Fruit fly (Drosophila melanogaster) whole organism, adult: Measurements from ENCODE around the gene CG43251.

ENCODE experiments used
- CG11617 ChIP-seq: fragments of 200-800 bp; sonication (Bioruptor generic); optimal IDR thresholded peaks from 2 replicates; lab custom pipeline; 2017; ENCODE audit warnings: mild to moderate bottlenecking, missing biosample characterization, missing genetic modification reagents, missing genetic modification characterization
- CG14711 ChIP-seq: fragments of 200-800 bp; sonication (Bioruptor generic); optimal IDR thresholded peaks from 2 replicates; lab custom pipeline; 2018; ENCODE audit warnings: missing biosample characterization, mild to moderate bottlenecking, missing genetic modification characterization, moderate library complexity
- CG1620 ChIP-seq: fragments of 200-800 bp; sonication (Bioruptor generic); optimal IDR thresholded peaks from 2 replicates; lab custom pipeline; 2016; ENCODE audit warnings: missing biosample characterization, missing genetic modification characterization
- CG33017 ChIP-seq: fragments of 200-800 bp; sonication (Bioruptor generic); optimal IDR thresholded peaks from 2 replicates; lab custom pipeline; 2018; ENCODE audit warnings: missing biosample characterization, mild to moderate bottlenecking, missing genetic modification characterization, moderate library complexity
- CG7045 ChIP-seq: fragments of 200-800 bp; sonication (Bioruptor generic); optimal IDR thresholded peaks from 2 replicates; lab custom pipeline; 2017; ENCODE audit warnings: missing biosample characterization, mild to moderate bottlenecking, missing genetic modification characterization
- CG7101 ChIP-seq: fragments of 200-800 bp; sonication (Bioruptor generic); optimal IDR thresholded peaks from 2 replicates; lab custom pipeline; 2018; ENCODE audit warnings: missing biosample characterization, mild to moderate bottlenecking, missing genetic modification characterization, moderate library complexity
- Clk ChIP-seq: fragments of 200-800 bp; sonication (Bioruptor generic); optimal IDR thresholded peaks from 2 replicates; lab custom pipeline; 2017; ENCODE audit warnings: missing biosample characterization, missing genetic modification characterization
- Crg-1 ChIP-seq: fragments of 200-800 bp; sonication (Bioruptor generic); optimal IDR thresholded peaks from 2 replicates; lab custom pipeline; 2016; ENCODE audit warnings: missing biosample characterization, missing genetic modification characterization
- Mnt ChIP-seq: fragments of 200-800 bp; sonication (Bioruptor generic); optimal IDR thresholded peaks from 2 replicates; lab custom pipeline; 2016; ENCODE audit warnings: missing biosample characterization, mild to moderate bottlenecking, missing genetic modification characterization
- bab1 ChIP-seq: fragments of 200-800 bp; sonication (Bioruptor generic); optimal IDR thresholded peaks from 3 replicates; lab custom pipeline; 2019; ENCODE audit warnings: missing biosample characterization, mild to moderate bottlenecking, missing genetic modification characterization, moderate library complexity
- cic ChIP-seq: fragments of 200-800 bp; sonication (Bioruptor generic); optimal IDR thresholded peaks from 2 replicates; lab custom pipeline; 2017; ENCODE audit warnings: missing biosample characterization, mild to moderate bottlenecking, missing genetic modification characterization, moderate library complexity
- cnc ChIP-seq, 2 experiments: fragments of >200 bp; optimal IDR thresholded peaks; 2 replicates each; lab custom pipeline; 2017
- pad ChIP-seq: fragments of 200-800 bp; sonication (Bioruptor generic); optimal IDR thresholded peaks from 3 replicates; lab custom pipeline; 2017; ENCODE audit warnings: missing biosample characterization, missing genetic modification characterization, mild to moderate bottlenecking, moderate library complexity, missing genetic modification reagents
- tj ChIP-seq: fragments of 200-800 bp; sonication (Bioruptor generic); optimal IDR thresholded peaks from 3 replicates; lab custom pipeline; 2017; ENCODE audit warnings: missing biosample characterization, mild to moderate bottlenecking, missing genetic modification characterization, moderate library complexity

CG43251 gene

DNA sequence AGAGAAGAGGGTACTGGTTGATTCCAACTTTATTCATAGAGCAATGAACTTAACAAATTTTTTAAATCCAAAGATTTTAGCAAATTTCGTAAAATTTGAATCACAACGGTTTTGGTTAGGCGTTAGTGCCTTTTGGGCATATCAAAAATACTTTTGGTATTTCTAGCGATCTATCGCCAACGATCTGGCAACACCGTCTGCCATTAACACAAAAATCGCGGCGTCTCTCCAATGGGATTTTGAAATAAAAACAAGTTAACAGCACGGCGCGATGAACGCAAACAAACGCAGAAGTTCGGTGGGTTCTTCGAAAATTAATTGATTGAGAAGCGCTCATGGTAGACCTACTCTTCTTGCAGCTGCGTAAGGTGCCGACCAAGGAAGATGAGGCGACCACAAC lies 41.5 kb downstream of the CG43251 start, which contains the start of gene Spc105R:
Spc105R (plus strand) TSS at position 203 of the 400 bp plus-strand sequence.
- TF ChIP-seq CG7101 (tag; lab: Kevin White, UChicago), result no peak
- TF ChIP-seq Mnt (GFP tag; lab: Kevin White, UChicago), result no peak
- TF ChIP-seq CG7045, result no peak
- no peak for TF ChIP-seq CG33017 (tag; lab: Kevin White, UChicago)
- TF ChIP-seq CG1620 (GFP tag; lab: Kevin White, UChicago), result no peak
- TF ChIP-seq Clk, result no peak
- no peak for TF ChIP-seq cnc (optimal IDR thresholded peaks at IDR 0.05; lab: Kevin White, UChicago)
- TF ChIP-seq CG14711, result no peak
- no peak for TF ChIP-seq Crg-1 (GFP tag; lab: Kevin White, UChicago)
- peak; percentile 23 for TF ChIP-seq bab1
- TF ChIP-seq cic (GFP tag; lab: Kevin White, UChicago), result no peak
- TF ChIP-seq CG11617 (GFP tag; lab: Kevin White, UChicago), result no peak
- peak; percentile 2 for TF ChIP-seq tj
- TF ChIP-seq pad (GFP tag; lab: Kevin White, UChicago), result no peak
